Fruit fly (Drosophila melanogaster) whole organism, prepupa: Measurements from ENCODE around the gene Sar1.

ENCODE experiments used
- Blimp-1 ChIP-seq: fragments of 200-800 bp; sonication (Bioruptor generic); optimal IDR thresholded peaks from 3 replicates; lab custom pipeline; 2017; ENCODE audit warnings: missing biosample characterization, missing genetic modification characterization, mild to moderate bottlenecking, moderate library complexity, missing genetic modification reagents
- CG10631 ChIP-seq: fragments of 200-800 bp; sonication (Bioruptor generic); optimal IDR thresholded peaks from 2 replicates; lab custom pipeline; 2016; ENCODE audit warnings: missing biosample characterization, missing genetic modification characterization
- CG11294 ChIP-seq: fragments of 200-800 bp; sonication (Bioruptor generic); IDR thresholded peaks from 2 replicates; pipeline ENCODE4 v1.3.6; 2022; ENCODE audit warnings: missing biosample characterization, missing genetic modification characterization
- CG11762 ChIP-seq: fragments of 200-800 bp; sonication (Bioruptor generic); optimal IDR thresholded peaks from 3 replicates; lab custom pipeline; 2016; ENCODE audit warnings: missing biosample characterization, missing genetic modification characterization; ENCODE audit not compliant: insufficient read depth
- CG11902 ChIP-seq: fragments of 200-800 bp; sonication (Bioruptor generic); optimal IDR thresholded peaks from 3 replicates; lab custom pipeline; 2016; ENCODE audit warnings: missing biosample characterization, missing genetic modification characterization
- CG15336 ChIP-seq: fragments of 200-800 bp; sonication (Bioruptor generic); IDR thresholded peaks from 2 replicates; pipeline ENCODE4 v1.3.6; 2022; ENCODE audit warnings: missing biosample characterization, missing genetic modification characterization
- CG1621 ChIP-seq: fragments of 200-800 bp; sonication (Bioruptor generic); optimal IDR thresholded peaks from 3 replicates; lab custom pipeline; 2018; ENCODE audit warnings: missing biosample characterization, mild to moderate bottlenecking, missing genetic modification characterization
- CG16779 ChIP-seq: fragments of 200-800 bp; sonication (Bioruptor generic); optimal IDR thresholded peaks from 3 replicates; lab custom pipeline; 2017; ENCODE audit warnings: missing biosample characterization, mild to moderate bottlenecking, missing genetic modification characterization
- CG3032 ChIP-seq: fragments of 200-800 bp; optimal IDR thresholded peaks from 2 replicates; lab custom pipeline; 2019; ENCODE audit warnings: missing biosample characterization, mild to moderate bottlenecking, missing genetic modification characterization, moderate library complexity
- CG31627 ChIP-seq: fragments of 200-800 bp; sonication (Bioruptor generic); optimal IDR thresholded peaks from 3 replicates; lab custom pipeline; 2016; ENCODE audit warnings: missing biosample characterization, missing genetic modification characterization
- CG32006 ChIP-seq: fragments of 200-800 bp; sonication (Bioruptor generic); optimal IDR thresholded peaks from 3 replicates; lab custom pipeline; 2017; ENCODE audit warnings: missing biosample characterization, mild to moderate bottlenecking, missing genetic modification characterization
- CG3919 ChIP-seq: fragments of 200-800 bp; sonication (Bioruptor generic); optimal IDR thresholded peaks from 3 replicates; lab custom pipeline; 2016; ENCODE audit warnings: missing biosample characterization, missing genetic modification characterization
- CG4318 ChIP-seq: fragments of 200-800 bp; sonication (Bioruptor generic); optimal IDR thresholded peaks from 3 replicates; lab custom pipeline; 2017; ENCODE audit warnings: missing biosample characterization, mild to moderate bottlenecking, missing genetic modification characterization
- CG6276 ChIP-seq: fragments of 200-800 bp; sonication (Bioruptor generic); optimal IDR thresholded peaks from 2 replicates; lab custom pipeline; 2017; ENCODE audit warnings: missing biosample characterization, mild to moderate bottlenecking, missing genetic modification characterization
- CG6792 ChIP-seq: fragments of 200-800 bp; sonication (Bioruptor generic); optimal IDR thresholded peaks from 3 replicates; lab custom pipeline; 2016; ENCODE audit warnings: missing biosample characterization, missing genetic modification characterization
- CG6808 ChIP-seq: fragments of 200-800 bp; sonication (Bioruptor generic); optimal IDR thresholded peaks from 3 replicates; lab custom pipeline; 2017; ENCODE audit warnings: missing biosample characterization, missing genetic modification characterization, mild to moderate bottlenecking, moderate library complexity, missing genetic modification reagents
- CG6854 ChIP-seq: fragments of 200-800 bp; sonication (Bioruptor generic); optimal IDR thresholded peaks from 2 replicates; lab custom pipeline; 2017; ENCODE audit warnings: missing biosample characterization, mild to moderate bottlenecking, missing genetic modification characterization
- CG8319 ChIP-seq: fragments of 200-800 bp; sonication (Bioruptor generic); optimal IDR thresholded peaks from 3 replicates; lab custom pipeline; 2016; ENCODE audit warnings: missing biosample characterization, missing genetic modification characterization
- CG8632 ChIP-seq: fragments of 200-800 bp; sonication (Bioruptor generic); optimal IDR thresholded peaks from 3 replicates; lab custom pipeline; 2016; ENCODE audit warnings: missing biosample characterization, missing genetic modification characterization
- CG9139 ChIP-seq: fragments of 200-800 bp; sonication (Bioruptor generic); optimal IDR thresholded peaks from 3 replicates; lab custom pipeline; 2017; ENCODE audit warnings: missing biosample characterization, mild to moderate bottlenecking, missing genetic modification characterization
- Eip78C ChIP-seq: fragments of 200-800 bp; sonication (Bioruptor generic); peaks from one replicate; lab custom pipeline; 2016; ENCODE audit warnings: missing biosample characterization, missing genetic modification characterization
- Eip93F ChIP-seq: fragments of 200-800 bp; sonication (Bioruptor generic); optimal IDR thresholded peaks from 2 replicates; lab custom pipeline; 2016; ENCODE audit warnings: missing biosample characterization, mild to moderate bottlenecking, missing genetic modification characterization
- Ets21C ChIP-seq: fragments of 200-800 bp; sonication (Bioruptor generic); optimal IDR thresholded peaks from 3 replicates; lab custom pipeline; 2016; ENCODE audit warnings: missing biosample characterization, missing genetic modification characterization
- Ets96B ChIP-seq: fragments of 200-800 bp; optimal IDR thresholded peaks from 2 replicates; lab custom pipeline; 2019; ENCODE audit warnings: missing biosample characterization, mild to moderate bottlenecking, missing genetic modification characterization, moderate library complexity
- Gug ChIP-seq: fragments of 200-800 bp; sonication (Bioruptor generic); IDR thresholded peaks from 2 replicates; pipeline ENCODE4 v1.3.6; 2022; ENCODE audit warnings: missing biosample characterization, missing genetic modification characterization
- Hr38 ChIP-seq: sonication (Bioruptor generic); optimal IDR thresholded peaks from 2 replicates; lab custom pipeline; 2016; ENCODE audit warnings: missing biosample characterization, missing genetic modification characterization
- Hr39 ChIP-seq: fragments of 200-800 bp; sonication (Bioruptor generic); optimal IDR thresholded peaks from 2 replicates; lab custom pipeline; 2016; ENCODE audit warnings: missing biosample characterization, missing genetic modification characterization
- Hr4 ChIP-seq: fragments of 200-800 bp; sonication (Bioruptor generic); optimal IDR thresholded peaks from 3 replicates; lab custom pipeline; 2016; ENCODE audit warnings: missing biosample characterization, missing genetic modification characterization
- Lpt ChIP-seq: fragments of 200-800 bp; sonication (Bioruptor generic); optimal IDR thresholded peaks from 3 replicates; lab custom pipeline; 2016; ENCODE audit warnings: missing biosample characterization, missing genetic modification characterization
- Met ChIP-seq: fragments of 200-800 bp; sonication (Bioruptor generic); optimal IDR thresholded peaks from 3 replicates; lab custom pipeline; 2016; ENCODE audit warnings: missing biosample characterization, missing genetic modification characterization
- OdsH ChIP-seq: fragments of 200-800 bp; sonication (Bioruptor generic); optimal IDR thresholded peaks from 3 replicates; lab custom pipeline; 2016; ENCODE audit warnings: missing biosample characterization, missing genetic modification characterization
- Smox ChIP-seq: fragments of 200-800 bp; sonication (Bioruptor generic); optimal IDR thresholded peaks from 3 replicates; lab custom pipeline; 2016; ENCODE audit warnings: missing biosample characterization, missing genetic modification characterization
- Sox102F ChIP-seq: fragments of 200-800 bp; sonication (Bioruptor generic); optimal IDR thresholded peaks from 2 replicates; lab custom pipeline; 2016; ENCODE audit warnings: missing biosample characterization, mild to moderate bottlenecking, missing genetic modification characterization
- Sox14 ChIP-seq: fragments of 200-800 bp; sonication (Bioruptor generic); optimal IDR thresholded peaks from 3 replicates; lab custom pipeline; 2016; ENCODE audit warnings: missing biosample characterization, missing genetic modification characterization
- achi ChIP-seq: fragments of 200-800 bp; sonication (Bioruptor generic); optimal IDR thresholded peaks from 3 replicates; lab custom pipeline; 2016; ENCODE audit warnings: missing biosample characterization, missing genetic modification characterization
- acj6 ChIP-seq: fragments of 200-800 bp; sonication (Bioruptor generic); optimal IDR thresholded peaks from 3 replicates; lab custom pipeline; 2016; ENCODE audit warnings: missing biosample characterization, missing genetic modification characterization
- cyc ChIP-seq: fragments of 200-800 bp; sonication (Bioruptor generic); optimal IDR thresholded peaks from 3 replicates; lab custom pipeline; 2016; ENCODE audit warnings: missing biosample characterization, missing genetic modification characterization
- dac ChIP-seq: fragments of 200-800 bp; sonication (Bioruptor generic); optimal IDR thresholded peaks from 2 replicates; lab custom pipeline; 2017; ENCODE audit warnings: missing biosample characterization, mild to moderate bottlenecking, missing genetic modification characterization
- dsx ChIP-seq: fragments of 200-800 bp; optimal IDR thresholded peaks from 3 replicates; lab custom pipeline; 2019; ENCODE audit warnings: missing biosample characterization, mild to moderate bottlenecking, missing genetic modification characterization, moderate library complexity; ENCODE audit not compliant: poor library complexity, severe bottlenecking
- eg ChIP-seq: fragments of 200-800 bp; sonication (Bioruptor generic); IDR thresholded peaks from 3 replicates; pipeline ENCODE4 v1.3.6; 2022; ENCODE audit warnings: missing biosample characterization, missing genetic modification characterization
- esn ChIP-seq: fragments of 200-800 bp; sonication (Bioruptor generic); optimal IDR thresholded peaks from 2 replicates; lab custom pipeline; 2016; ENCODE audit warnings: missing biosample characterization, mild to moderate bottlenecking, missing genetic modification characterization, moderate library complexity
- fd85E ChIP-seq: fragments of 200-800 bp; sonication (Bioruptor generic); optimal IDR thresholded peaks from 3 replicates; lab custom pipeline; 2016; ENCODE audit warnings: missing biosample characterization, missing genetic modification characterization
- fkh ChIP-seq: fragments of 200-800 bp; sonication (Bioruptor generic); optimal IDR thresholded peaks from 3 replicates; lab custom pipeline; 2017; ENCODE audit warnings: missing biosample characterization, mild to moderate bottlenecking, missing genetic modification characterization, moderate library complexity
- lz ChIP-seq: fragments of 200-800 bp; sonication (Bioruptor generic); optimal IDR thresholded peaks from 3 replicates; lab custom pipeline; 2016; ENCODE audit warnings: missing biosample characterization, missing genetic modification characterization
- net ChIP-seq: fragments of 200-800 bp; sonication (Bioruptor generic); optimal IDR thresholded peaks from 3 replicates; lab custom pipeline; 2016; ENCODE audit warnings: missing biosample characterization, missing genetic modification characterization
- pdm3 ChIP-seq: fragments of 200-800 bp; sonication (Bioruptor generic); optimal IDR thresholded peaks from 3 replicates; lab custom pipeline; 2016; ENCODE audit warnings: missing biosample characterization, missing genetic modification characterization
- spab ChIP-seq: fragments of 200-800 bp; sonication (Bioruptor generic); optimal IDR thresholded peaks from 2 replicates; lab custom pipeline; 2017; ENCODE audit warnings: missing biosample characterization, mild to moderate bottlenecking, missing genetic modification characterization, missing genetic modification reagents
- svp ChIP-seq: fragments of 200-800 bp; sonication (Bioruptor generic); peaks from one replicate; lab custom pipeline; 2016; ENCODE audit warnings: missing biosample characterization, missing genetic modification characterization
- topi ChIP-seq: fragments of 200-800 bp; sonication (Bioruptor generic); optimal IDR thresholded peaks from 3 replicates; lab custom pipeline; 2016; ENCODE audit warnings: missing biosample characterization, missing genetic modification characterization
- vri ChIP-seq: fragments of 200-800 bp; sonication (Bioruptor generic); optimal IDR thresholded peaks from 3 replicates; lab custom pipeline; 2016; ENCODE audit warnings: missing biosample characterization, mild to moderate bottlenecking, missing genetic modification characterization

Sar1 gene

DNA sequence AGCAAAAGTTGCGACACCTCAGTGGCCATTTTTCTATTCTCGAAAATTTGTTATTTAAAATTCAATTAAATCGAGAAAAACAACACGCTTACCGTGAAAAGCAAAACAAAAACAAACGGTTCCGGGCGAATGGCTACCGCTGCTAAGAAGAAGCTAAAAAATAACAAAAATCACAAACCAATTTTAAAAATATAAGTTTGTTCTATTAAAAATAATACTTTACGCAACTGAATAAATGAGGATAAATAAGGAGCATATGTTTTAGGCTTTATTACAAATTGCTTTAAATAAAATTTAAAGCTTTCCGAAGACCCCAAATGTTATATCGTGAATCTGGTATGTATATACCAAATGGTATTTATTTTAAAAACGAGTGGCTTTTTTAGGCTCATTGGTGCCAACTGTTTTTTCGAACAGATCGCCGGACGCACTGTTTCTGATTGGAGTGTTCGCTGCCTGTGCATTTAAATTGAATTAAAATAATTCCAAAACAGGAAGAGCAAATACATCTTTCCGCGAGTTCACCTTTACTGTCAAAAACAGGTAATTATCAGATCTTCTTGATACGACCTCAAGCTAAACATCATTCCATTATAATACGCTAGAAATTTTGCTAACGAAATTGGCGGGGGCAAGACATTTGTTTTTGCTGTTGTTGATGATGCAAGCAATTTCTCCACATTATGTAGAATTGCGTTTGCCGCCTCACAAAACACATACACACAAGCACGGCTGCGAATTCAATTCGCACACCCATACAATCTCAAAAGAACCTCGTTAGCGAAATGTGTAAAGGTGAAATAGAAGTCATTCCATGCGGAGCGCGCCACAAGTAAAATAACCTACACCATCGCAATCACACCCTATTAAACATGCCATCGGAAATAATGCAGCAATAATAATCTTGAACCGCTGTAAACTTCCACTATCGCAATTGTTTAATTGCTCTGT lies 10.9 kb downstream of the Sar1 start, which contains the start of the genes Polr3F and PyK:
Polr3F (minus strand) TSS at position 248 of the 951 bp plus-strand sequence.
PyK (plus strand) TSS at position 411 of the 951 bp plus-strand sequence.
- TF ChIP-seq CG10631 (GFP tag; lab: Kevin White, UChicago), result no peak
- TF ChIP-seq CG16779 (tag; lab: Kevin White, UChicago), result no peak
- TF ChIP-seq Met (GFP tag; lab: Kevin White, UChicago), result peak; percentile 26
- peak; percentile 36 for TF ChIP-seq lz (GFP tag; lab: Kevin White, UChicago)
- no peak for TF ChIP-seq Eip93F (GFP tag; lab: Kevin White, UChicago)
- peak; percentile 39 for TF ChIP-seq topi (GFP tag; lab: Kevin White, UChicago)
- TF ChIP-seq CG9139 (GFP tag; lab: Kevin White, UChicago), result no peak
- peak; percentile 41 for TF ChIP-seq CG6276 (GFP tag; lab: Kevin White, UChicago)
- TF ChIP-seq dac (GFP tag; lab: Kevin White, UChicago), result peak; percentile 30
- peak; percentile 72 for TF ChIP-seq Eip78C
- TF ChIP-seq fkh (GFP tag; lab: Kevin White, UChicago), result no peak
- peak; percentile 48 for TF ChIP-seq vri (GFP tag; lab: Kevin White, UChicago)
- peak; percentile 36 for TF ChIP-seq pdm3 (GFP tag; lab: Kevin White, UChicago)
- peak; percentile 1 for TF ChIP-seq CG31627
- no peak for TF ChIP-seq CG11902 (GFP tag; lab: Kevin White, UChicago)
- peak; percentile 1 for TF ChIP-seq acj6
- TF ChIP-seq Gug (GFP tag; lab: Robert Waterston, UW), result no peak
- TF ChIP-seq CG4318, result no peak
- peak; percentile 47 for TF ChIP-seq Sox14 (GFP tag; lab: Kevin White, UChicago)
- TF ChIP-seq CG6808 (GFP tag; lab: Kevin White, UChicago), result peak; percentile 59
- TF ChIP-seq Ets21C (GFP tag; lab: Kevin White, UChicago), result no peak
- TF ChIP-seq Smox (GFP tag; lab: Kevin White, UChicago), result peak; percentile 45
- peak; percentile 49 for TF ChIP-seq Hr4 (GFP tag; lab: Kevin White, UChicago)
- TF ChIP-seq fd85E (GFP tag; lab: Kevin White, UChicago), result no peak
- no peak for TF ChIP-seq CG11294 (GFP tag; lab: Robert Waterston, UW)
- no peak for TF ChIP-seq Lpt (GFP tag; lab: Kevin White, UChicago)
- no peak for TF ChIP-seq spab (GFP tag; lab: Kevin White, UChicago)
- TF ChIP-seq CG15336 (GFP tag; lab: Robert Waterston, UW), result peak; percentile 58
- peak; percentile 16 for TF ChIP-seq dsx (GFP tag; lab: Kevin White, UChicago)
- no peak for TF ChIP-seq Sox102F (GFP tag; lab: Kevin White, UChicago)
- TF ChIP-seq esn (GFP tag; lab: Kevin White, UChicago), result peak; percentile 46
- TF ChIP-seq Ets96B (tag; lab: Kevin White, UChicago), result peak; percentile 51
- TF ChIP-seq CG3032 (tag; lab: Kevin White, UChicago), result peak; percentile 41
- peak; percentile 20 for TF ChIP-seq Hr39
- TF ChIP-seq eg (GFP tag; lab: Robert Waterston, UW), result peak; percentile 72
- no peak for TF ChIP-seq CG6792 (GFP tag; lab: Kevin White, UChicago)
- no peak for TF ChIP-seq net (GFP tag; lab: Kevin White, UChicago)
- peak; percentile 52 for TF ChIP-seq CG1621
- TF ChIP-seq Blimp-1 (GFP tag; lab: Kevin White, UChicago), result no peak
- no peak for TF ChIP-seq CG8319
- TF ChIP-seq achi (GFP tag; lab: Kevin White, UChicago), result peak; percentile 12
- peak; percentile 26 for TF ChIP-seq cyc (GFP tag; lab: Kevin White, UChicago)
- TF ChIP-seq OdsH, result peak; percentile 45
- no peak for TF ChIP-seq CG8632
- peak; percentile 55 for TF ChIP-seq CG32006
- no peak for TF ChIP-seq Hr38
- peak; percentile 57 for TF ChIP-seq svp (GFP tag; lab: Kevin White, UChicago)
- TF ChIP-seq CG3919 (GFP tag; lab: Kevin White, UChicago), result no peak
- no peak for TF ChIP-seq CG6854 (GFP tag; lab: Kevin White, UChicago)
- no peak for TF ChIP-seq CG11762 (GFP tag; lab: Kevin White, UChicago)
